Fruit fly (Drosophila melanogaster) whole organism, embryonic: ENCODE measurements around the gene Ogdh.

Experiments
- Awh ChIP-seq: fragments of 200-800 bp; sonication (Bioruptor generic); IDR thresholded peaks from 2 replicates; pipeline ENCODE4, ENCODE4 v1.3.6; 2022; ENCODE audit warnings: missing biosample characterization, missing genetic modification characterization
- Bteb2 ChIP-seq: fragments of 200-800 bp; sonication (Bioruptor generic); optimal IDR thresholded peaks from 2 replicates; lab custom pipeline; 2016; ENCODE audit warnings: missing biosample characterization, missing genetic modification characterization
- CG10543 ChIP-seq: fragments of 200-800 bp; sonication (Bioruptor generic); optimal IDR thresholded peaks from 3 replicates; lab custom pipeline; 2017; ENCODE audit warnings: missing biosample characterization, mild to moderate bottlenecking, missing genetic modification characterization, moderate library complexity
- CG11085 ChIP-seq: fragments of 200-800 bp; sonication (Bioruptor generic); IDR thresholded peaks from 2 replicates; pipeline ENCODE4 v1.3.6; 2022; ENCODE audit warnings: missing biosample characterization, missing genetic modification characterization
- CG12071 ChIP-seq: fragments of 200-800 bp; sonication (Bioruptor generic); optimal IDR thresholded peaks from 3 replicates; lab custom pipeline; 2018; ENCODE audit warnings: missing biosample characterization, mild to moderate bottlenecking, missing genetic modification characterization
- CG13123 ChIP-seq: fragments of 200-800 bp; sonication (Bioruptor generic); optimal IDR thresholded peaks from 2 replicates; lab custom pipeline; 2016; ENCODE audit warnings: missing biosample characterization, missing genetic modification characterization
- CG14667 ChIP-seq: fragments of 200-800 bp; sonication (Bioruptor generic); IDR thresholded peaks from 2 replicates; pipeline ENCODE4 v1.3.6; 2022; ENCODE audit warnings: missing biosample characterization, missing genetic modification characterization
- CG18011 ChIP-seq: fragments of 200-800 bp; sonication (Bioruptor generic); optimal IDR thresholded peaks from 2 replicates; lab custom pipeline; 2017; ENCODE audit warnings: missing biosample characterization, missing genetic modification characterization, mild to moderate bottlenecking, moderate library complexity, missing genotype
- CG2712 ChIP-seq: fragments of 200-800 bp; optimal IDR thresholded peaks from 3 replicates; lab custom pipeline; 2019; ENCODE audit warnings: missing biosample characterization, mild to moderate bottlenecking, missing genetic modification characterization, moderate library complexity
- CG8089 ChIP-seq: fragments of 200-800 bp; sonication (Bioruptor generic); optimal IDR thresholded peaks from 3 replicates; lab custom pipeline; 2016; ENCODE audit warnings: missing biosample characterization, missing genetic modification characterization
- CG9797 ChIP-seq: fragments of 200-800 bp; sonication (Bioruptor generic); optimal IDR thresholded peaks from 3 replicates; lab custom pipeline; 2018; ENCODE audit warnings: missing biosample characterization, mild to moderate bottlenecking, missing genetic modification characterization
- CTCF ChIP-seq: fragments of 200-800 bp; sonication (Bioruptor generic); optimal IDR thresholded peaks from 2 replicates; lab custom pipeline; 2017; ENCODE audit warnings: missing biosample characterization, mild to moderate bottlenecking, missing genetic modification characterization, moderate library complexity
- Chrac-16 ChIP-seq: fragments of 200-800 bp; sonication (Bioruptor generic); optimal IDR thresholded peaks from 3 replicates; lab custom pipeline; 2016; ENCODE audit warnings: missing biosample characterization, missing genetic modification characterization
- D19B ChIP-seq: fragments of 200-800 bp; sonication (Bioruptor generic); optimal IDR thresholded peaks from 2 replicates; lab custom pipeline; 2017; ENCODE audit warnings: missing biosample characterization, mild to moderate bottlenecking, missing genetic modification characterization
- E2f1 ChIP-seq: fragments of 200-800 bp; sonication (Bioruptor generic); IDR thresholded peaks from 2 replicates; pipeline ENCODE4 v1.3.6; 2022; ENCODE audit warnings: missing biosample characterization, missing genetic modification characterization
- E2f2 ChIP-seq: fragments of 200-800 bp; sonication (Bioruptor generic); IDR thresholded peaks from 2 replicates; pipeline ENCODE4 v1.3.6; 2022; ENCODE audit warnings: missing biosample characterization, missing genetic modification characterization
- Gug ChIP-seq: fragments of 200-800 bp; sonication (Bioruptor generic); IDR thresholded peaks from 4 replicates; pipeline ENCODE4 v1.3.6; 2022; ENCODE audit warnings: missing biosample characterization, missing genetic modification characterization
- HmgD ChIP-seq: fragments of 200-800 bp; sonication (Bioruptor generic); optimal IDR thresholded peaks from 3 replicates; lab custom pipeline; 2016; ENCODE audit warnings: missing biosample characterization, missing genetic modification characterization
- Hmx ChIP-seq: fragments of 200-800 bp; sonication (Bioruptor generic); optimal IDR thresholded peaks from 2 replicates; lab custom pipeline; 2016; ENCODE audit warnings: missing biosample characterization, missing genetic modification characterization
- Kr ChIP-seq: fragments of 200-800 bp; sonication (Bioruptor generic); optimal IDR thresholded peaks from 2 replicates; lab custom pipeline; 2017; ENCODE audit warnings: missing biosample characterization, mild to moderate bottlenecking, missing genetic modification characterization
- Max ChIP-seq: fragments of 200-800 bp; sonication (Bioruptor generic); optimal IDR thresholded peaks from 2 replicates; lab custom pipeline; 2016; ENCODE audit warnings: missing biosample characterization, mild to moderate bottlenecking, missing genetic modification characterization
- NFAT ChIP-seq: fragments of 200-800 bp; sonication (Bioruptor generic); IDR thresholded peaks from 2 replicates; pipeline ENCODE4 v1.3.6; 2022; ENCODE audit warnings: missing biosample characterization, missing genetic modification characterization
- Nf-YB ChIP-seq: fragments of 200-800 bp; sonication (Bioruptor generic); optimal IDR thresholded peaks from 3 replicates; lab custom pipeline; 2019; ENCODE audit warnings: missing biosample characterization, mild to moderate bottlenecking, missing genetic modification characterization, moderate library complexity
- Ptx1 ChIP-seq: fragments of 200-800 bp; sonication (Bioruptor generic); IDR thresholded peaks from 2 replicates; pipeline ENCODE4 v1.3.6; 2022; ENCODE audit warnings: missing biosample characterization, missing genetic modification characterization
- amos ChIP-seq: fragments of 200-800 bp; sonication (Bioruptor generic); IDR thresholded peaks from 2 replicates; pipeline ENCODE4 v1.3.6; 2022; ENCODE audit warnings: missing biosample characterization, missing genetic modification characterization; ENCODE audit not compliant: partially characterized antibody
- ato ChIP-seq: fragments of 200-800 bp; sonication (Bioruptor generic); IDR thresholded peaks from 2 replicates; pipeline ENCODE4 v1.3.6; 2022; ENCODE audit warnings: missing biosample characterization, missing genetic modification characterization; ENCODE audit not compliant: partially characterized antibody
- bab2 ChIP-seq: fragments of 200-800 bp; sonication (Bioruptor generic); optimal IDR thresholded peaks from 2 replicates; lab custom pipeline; 2016; ENCODE audit warnings: missing biosample characterization, missing genetic modification characterization
- bowl ChIP-seq: fragments of 200-800 bp; sonication (Bioruptor generic); IDR thresholded peaks from 2 replicates; pipeline ENCODE4 v1.3.6; 2022; ENCODE audit warnings: missing biosample characterization, missing genetic modification characterization
- cas ChIP-seq: fragments of 200-800 bp; sonication (Bioruptor generic); IDR thresholded peaks from 2 replicates; pipeline ENCODE4 v1.3.6; 2022; ENCODE audit warnings: missing biosample characterization, missing genetic modification characterization
- ci ChIP-seq: fragments of 200-800 bp; sonication (Bioruptor generic); IDR thresholded peaks from 3 replicates; pipeline ENCODE4 v1.3.6; 2022; ENCODE audit warnings: missing biosample characterization, missing genetic modification characterization
- dpn ChIP-seq, 2 experiments: fragments of 200-800 bp; sonication (Bioruptor generic); optimal IDR thresholded peaks; 3 replicates each; lab custom pipeline; 2016; ENCODE audit warnings: missing biosample characterization in 2 of 2, missing genetic modification characterization in 2 of 2
- gce ChIP-seq: fragments of 200-800 bp; sonication (Bioruptor generic); IDR thresholded peaks from 3 replicates; pipeline ENCODE4 v1.3.6; 2022; ENCODE audit warnings: missing biosample characterization, missing genetic modification characterization
- grau ChIP-seq: fragments of 200-800 bp; optimal IDR thresholded peaks from 3 replicates; lab custom pipeline; 2019; ENCODE audit warnings: missing biosample characterization, mild to moderate bottlenecking, missing genetic modification characterization, moderate library complexity
- insv ChIP-seq, 2 experiments: fragments of 200-800 bp; sonication (Bioruptor generic); optimal IDR thresholded peaks; 3 replicates each; lab custom pipeline; 2016 to 2018; ENCODE audit warnings: missing biosample characterization in 2 of 2, missing genetic modification characterization in 2 of 2
- klu ChIP-seq: fragments of 200-800 bp; sonication (Bioruptor generic); IDR thresholded peaks from 2 replicates; pipeline ENCODE4 v1.3.6; 2022; ENCODE audit warnings: missing biosample characterization, missing genetic modification characterization
- lab ChIP-seq: fragments of 200-800 bp; sonication (Bioruptor generic); optimal IDR thresholded peaks from 3 replicates; lab custom pipeline; 2017; ENCODE audit warnings: missing biosample characterization, missing genetic modification characterization, mild to moderate bottlenecking, moderate library complexity, missing genetic modification reagents
- maf-S ChIP-seq: fragments of 200-800 bp; sonication (Bioruptor generic); optimal IDR thresholded peaks from 2 replicates; lab custom pipeline; 2016; ENCODE audit warnings: missing biosample characterization, missing genetic modification characterization
- nom ChIP-seq: fragments of 200-800 bp; sonication (Bioruptor generic); optimal IDR thresholded peaks from 2 replicates; lab custom pipeline; 2017; ENCODE audit warnings: missing biosample characterization, missing genetic modification characterization, mild to moderate bottlenecking, moderate library complexity, missing genetic modification reagents
- slou ChIP-seq: fragments of 200-800 bp; sonication (Bioruptor generic); optimal IDR thresholded peaks from 3 replicates; lab custom pipeline; 2016; ENCODE audit warnings: missing biosample characterization, missing genetic modification characterization
- so ChIP-seq: fragments of 200-800 bp; sonication (Bioruptor generic); IDR thresholded peaks from 3 replicates; pipeline ENCODE4 v1.3.6; 2022; ENCODE audit warnings: missing biosample characterization, missing genetic modification characterization
- stwl ChIP-seq: fragments of 200-800 bp; sonication (Bioruptor generic); optimal IDR thresholded peaks from 3 replicates; lab custom pipeline; 2018; ENCODE audit warnings: missing biosample characterization, mild to moderate bottlenecking, missing genetic modification characterization, moderate library complexity
- tna ChIP-seq: fragments of 200-800 bp; sonication (Bioruptor generic); IDR thresholded peaks from 2 replicates; pipeline ENCODE4 v1.3.6; 2022; ENCODE audit warnings: missing biosample characterization, missing genetic modification characterization; ENCODE audit not compliant: partially characterized antibody
- wek ChIP-seq: fragments of 200-800 bp; sonication (Bioruptor generic); optimal IDR thresholded peaks from 3 replicates; lab custom pipeline; 2018; ENCODE audit warnings: missing biosample characterization, mild to moderate bottlenecking, missing genetic modification characterization, moderate library complexity

Gene Ogdh

DNA sequence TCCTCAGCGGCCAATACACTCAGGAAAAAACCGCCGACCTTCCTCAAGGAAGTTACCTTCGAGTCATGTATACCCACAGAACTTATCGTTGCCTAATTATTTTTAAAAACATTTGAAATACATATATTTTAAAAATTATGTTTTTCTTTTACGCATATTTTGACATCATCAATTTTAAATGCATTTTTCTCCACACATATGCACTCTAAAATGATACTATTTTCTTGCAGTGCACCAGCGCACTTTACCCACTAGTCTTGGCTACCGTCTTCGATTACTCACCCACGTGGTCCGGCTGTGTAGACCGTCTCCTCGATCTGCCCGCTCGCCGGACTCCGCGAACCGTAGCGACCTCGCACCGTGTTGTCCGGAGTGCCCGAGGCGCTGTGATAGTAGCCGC, 13.3 kb upstream of the Ogdh start (continued):
- TF ChIP-seq ci (no peak), stwl (tag; lab: Kevin White, UChicago) (no peak), Kr (GFP tag; lab: Kevin White, UChicago) (no peak), ato (GFP tag; lab: Robert Waterston, UW) (no peak), gce (GFP tag; lab: Robert Waterston, UW) (no peak), Ptx1 (no peak), Gug (no peak), Awh (GFP tag; lab: Robert Waterston, UW) (no peak), cas (GFP tag; lab: Robert Waterston, UW) (no peak), maf-S (GFP tag; lab: Kevin White, UChicago) (no peak), E2f1 (GFP tag; lab: Robert Waterston, UW) (no peak), Bteb2 (GFP tag; lab: Kevin White, UChicago) (no peak), amos (GFP tag; lab: Robert Waterston, UW) (no peak), CG10543 (GFP tag; lab: Kevin White, UChicago) (no peak), CG9797 (GFP tag; lab: Kevin White, UChicago) (no peak), bab2 (GFP tag; lab: Kevin White, UChicago) (peak; percentile 29), lab (GFP tag; lab: Kevin White, UChicago) (no peak), CG2712 (tag; lab: Kevin White, UChicago) (no peak), tna (GFP tag; lab: Robert Waterston, UW) (no peak), D19B (GFP tag; lab: Kevin White, UChicago) (no peak), CG12071 (GFP tag; lab: Kevin White, UChicago) (no peak), wek (no peak), Nf-YB (GFP tag; lab: Kevin White, UChicago) (no peak)

DNA sequence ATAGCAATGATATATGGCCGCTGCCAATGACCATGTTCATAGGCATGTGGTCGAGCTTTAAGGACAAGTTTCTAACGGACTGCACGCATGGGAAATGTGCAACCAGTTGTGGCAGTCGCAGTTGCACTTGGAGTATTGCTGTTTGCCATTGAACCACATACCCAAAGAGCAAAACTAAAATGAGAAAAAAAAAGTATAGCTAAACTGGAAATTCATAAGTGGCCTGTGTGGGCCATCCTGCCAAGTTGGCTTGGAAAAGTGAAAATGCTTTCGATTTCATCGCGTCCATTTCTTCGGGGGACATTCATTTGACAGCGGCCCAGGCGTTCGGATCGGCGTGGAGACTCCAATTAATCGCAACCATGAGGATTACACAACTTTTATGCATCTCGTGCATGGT, 10.6 kb upstream of the Ogdh start, which contains the start of gene Obp73a:
TSS of gene Obp73a (plus strand) at position 301 of the 400 bp plus-strand sequence.
- no peak for TF ChIP-seq HmgD
- no peak for TF ChIP-seq CG14667 (GFP tag; lab: Robert Waterston, UW)
- no peak for TF ChIP-seq CG18011 (GFP tag; lab: Kevin White, UChicago)
- TF ChIP-seq grau (tag; lab: Kevin White, UChicago) = no peak
- no peak for TF ChIP-seq bowl (GFP tag; lab: Robert Waterston, UW)
- TF ChIP-seq NFAT (GFP tag; lab: Robert Waterston, UW) = no peak
- no peak for TF ChIP-seq slou (GFP tag; lab: Kevin White, UChicago)
- no peak for TF ChIP-seq nom (GFP tag; lab: Kevin White, UChicago)
- TF ChIP-seq Chrac-16 = no peak
- no peak for TF ChIP-seq CG8089 (GFP tag; lab: Kevin White, UChicago)
- no peak for TF ChIP-seq CTCF
- no peak for TF ChIP-seq Hmx (GFP tag; lab: Kevin White, UChicago)
- TF ChIP-seq Max (GFP tag; lab: Kevin White, UChicago) = no peak
- TF ChIP-seq CG11085 (GFP tag; lab: Robert Waterston, UW) = no peak
- no peak for TF ChIP-seq CG13123 (GFP tag; lab: Kevin White, UChicago)
- TF ChIP-seq E2f2 = no peak
- TF ChIP-seq dpn (GFP tag; optimal IDR thresholded peaks at IDR 0.05; lab: Kevin White, UChicago) = no peak
- no peak for TF ChIP-seq klu
- no peak for TF ChIP-seq insv (GFP tag; optimal IDR thresholded peaks at IDR 0.05; lab: Kevin White, UChicago)
- no peak for TF ChIP-seq so (GFP tag; lab: Robert Waterston, UW)
- TF ChIP-seq, all 482 proteins: peak for 0
